Worm (Caenorhabditis elegans) whole organism, early embryonic: Measurements from ENCODE around the gene mab-10.

Source experiments
- B0310.2 ChIP-seq: sonication (generic microtip); optimal IDR thresholded peaks from 2 replicates; lab custom pipeline; 2016; ENCODE audit warnings: mild to moderate bottlenecking, missing genetic modification characterization, missing compliant biosample characterization
- F13C5.2 ChIP-seq: sonication (generic microtip); optimal IDR thresholded peaks from 2 replicates; lab custom pipeline; 2017; ENCODE audit warnings: mild to moderate bottlenecking, missing genetic modification characterization, inconsistent platforms, missing compliant biosample characterization
- aly-1 ChIP-seq: sonication (generic microtip); optimal IDR thresholded peaks from 2 replicates; lab custom pipeline; 2016; ENCODE audit warnings: missing genetic modification characterization, missing compliant biosample characterization
- ama-1 ChIP-seq: fragments of 150-350 bp; optimal IDR thresholded peaks from 2 replicates; lab custom pipeline; 2014
- ceh-13 ChIP-seq: fragments of 200-800 bp; sonication (Bioruptor generic); optimal IDR thresholded peaks from 2 replicates; lab custom pipeline; 2018; ENCODE audit warnings: mild to moderate bottlenecking, missing genetic modification characterization, missing compliant biosample characterization
- ceh-36 ChIP-seq: sonication (generic microtip); optimal IDR thresholded peaks from 2 replicates; lab custom pipeline; 2016; ENCODE audit warnings: missing genetic modification characterization, inconsistent platforms, missing compliant biosample characterization
- ets-7 ChIP-seq: sonication (generic microtip); optimal IDR thresholded peaks from 2 replicates; lab custom pipeline; 2016; ENCODE audit warnings: missing genotype, missing genetic modification characterization, missing compliant biosample characterization
- flt-1 ChIP-seq: fragments of 200-800 bp; sonication (Bioruptor generic); IDR thresholded peaks from 2 replicates; pipeline ENCODE4 v1.3.6; 2022; ENCODE audit warnings: missing genetic modification characterization, missing compliant biosample characterization
- hmbx-1 ChIP-seq: sonication (generic microtip); optimal IDR thresholded peaks from 2 replicates; lab custom pipeline; 2016; ENCODE audit warnings: mild to moderate bottlenecking, missing genetic modification characterization, missing compliant biosample characterization
- hmg-4 ChIP-seq: fragments of 200-800 bp; sonication (Bioruptor generic); optimal IDR thresholded peaks from 2 replicates; lab custom pipeline; 2018; ENCODE audit warnings: mild to moderate bottlenecking, missing genetic modification characterization, missing compliant biosample characterization
- pes-1 ChIP-seq: fragments of 200-800 bp; sonication (Bioruptor generic); IDR thresholded peaks from 2 replicates; pipeline ENCODE4 v1.3.6; 2022; ENCODE audit warnings: missing genetic modification reagents, missing genetic modification characterization, missing compliant biosample characterization
- scrt-1 ChIP-seq: fragments of 200-800 bp; sonication (Bioruptor generic); IDR thresholded peaks from 2 replicates; pipeline ENCODE4 v1.3.6; 2022; ENCODE audit warnings: missing genetic modification characterization, missing compliant biosample characterization
- sea-1 ChIP-seq: fragments of 200-800 bp; sonication (Bioruptor generic); conservative IDR thresholded peaks from 2 replicates; pipeline ENCODE4 v1.3.6; 2022; ENCODE audit warnings: missing genetic modification characterization, missing compliant biosample characterization
- tbx-37 ChIP-seq: fragments of 200-800 bp; sonication (Bioruptor generic); conservative IDR thresholded peaks from 2 replicates; pipeline ENCODE4 v1.3.6; 2022; ENCODE audit warnings: missing genetic modification reagents, missing genetic modification characterization, missing compliant biosample characterization

DNA sequence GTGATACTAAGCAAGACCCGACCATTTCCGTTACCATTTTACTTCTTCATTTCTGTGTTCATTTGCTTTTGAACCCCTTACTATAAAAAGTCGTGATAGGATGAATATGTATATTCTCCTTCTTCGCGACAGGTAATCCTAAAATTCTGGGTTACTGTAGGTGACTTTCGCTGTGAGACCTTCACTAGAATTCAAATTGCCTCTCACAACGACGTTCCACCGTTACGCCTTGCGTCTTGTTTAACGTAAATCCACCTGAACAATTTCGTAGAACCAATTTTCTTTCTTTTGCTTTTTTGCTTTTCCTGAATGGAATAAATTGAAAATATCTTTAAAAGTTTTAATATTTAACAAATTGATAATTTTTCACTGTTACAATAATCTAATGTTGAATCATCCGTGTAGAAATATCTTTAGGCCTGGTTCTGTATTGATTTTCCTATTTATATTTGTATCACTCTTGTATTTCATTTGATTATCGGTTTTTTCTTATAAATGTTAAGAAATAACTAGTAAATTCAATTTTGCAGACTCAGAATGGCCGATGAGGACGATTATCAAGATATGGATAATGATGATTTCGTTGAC is 51.1 kb downstream of the mab-10 start, which contains the start of gene rpb-6:
- TF ChIP-seq B0310.2 (no peak), scrt-1 (GFP tag; lab: Robert Waterston, UW) (no peak), hmg-4 (GFP tag; lab: Kevin White, UChicago) (no peak), sea-1 (GFP tag; lab: Robert Waterston, UW) (no peak), ama-1 (lab: Kevin White, UChicago) (no peak), tbx-37 (GFP tag; lab: Robert Waterston, UW) (no peak), flt-1 (GFP tag; lab: Robert Waterston, UW) (no peak), ceh-36 (no peak), ets-7 (no peak), aly-1 (tag; lab: Kevin White, UChicago) (no peak), ceh-13 (GFP tag; lab: Kevin White, UChicago) (no peak), F13C5.2 (tag; lab: Kevin White, UChicago) (no peak), pes-1 (no peak), hmbx-1 (tag; lab: Kevin White, UChicago) (no peak)
